Worm (Caenorhabditis elegans): ENCODE results near the gene F09E5.14.

The F09E5.14 gene

ce11 chrII:5331677-5332303, 12.9 kb downstream of the F09E5.14 start:
- TF ChIP-seq pha-4 (tag; optimal IDR thresholded peaks at IDR 0.05) (peak; percentile 75), nhr-11 (tag; optimal IDR thresholded peaks at IDR 0.05) (peak; percentile 21), nfya-1 (tag; optimal IDR thresholded peaks at IDR 0.05; ENCODE audit: insufficient read depth) (peak; percentile 62), lsy-12 (tag; optimal IDR thresholded peaks at IDR 0.05) (no peak), elt-2 (tag; optimal IDR thresholded peaks at IDR 0.05) (peak; percentile 29), aly-2 (tag; optimal IDR thresholded peaks at IDR 0.05) (no peak), nhr-25 (tag; optimal IDR thresholded peaks at IDR 0.05) (peak; percentile 14), pqm-1 (tag; optimal IDR thresholded peaks at IDR 0.05) (peak; percentile 39), unc-62 (GFP tag; optimal IDR thresholded peaks at IDR 0.05) (no peak), ztf-11 (tag; optimal IDR thresholded peaks at IDR 0.05) (no peak), nhr-23 (tag; optimal IDR thresholded peaks at IDR 0.05) (peak; percentile 9)

ce11 chrII:5330206-5330686, 14.4 kb downstream of the F09E5.14 start:
- TF ChIP-seq mml-1 (tag; optimal IDR thresholded peaks at IDR 0.05) (no peak), hmg-11 (tag; optimal IDR thresholded peaks at IDR 0.05) (peak; percentile 26), egl-27 (tag; optimal IDR thresholded peaks at IDR 0.05) (peak; percentile 80), fkh-2 (tag; optimal IDR thresholded peaks at IDR 0.05) (no peak), nhr-12 (tag; optimal IDR thresholded peaks at IDR 0.05) (no peak), mdl-1 (tag; optimal IDR thresholded peaks at IDR 0.05) (peak; percentile 54), fos-1 (tag; optimal IDR thresholded peaks at IDR 0.05) (no peak), nhr-43 (tag; optimal IDR thresholded peaks at IDR 0.05; ENCODE audit: poor library complexity, severe bottlenecking) (peak; percentile 86), elt-2 (tag; optimal IDR thresholded peaks at IDR 0.05) (peak; percentile 98), pha-4 (tag; optimal IDR thresholded peaks at IDR 0.05) (peak; percentile 79), lsy-12 (tag; optimal IDR thresholded peaks at IDR 0.05) (peak; percentile 84), elt-1 (tag; optimal IDR thresholded peaks at IDR 0.05) (no peak), elt-3 (tag; optimal IDR thresholded peaks at IDR 0.05) (peak in 2 of 3 experiments; percentile 10 to 74), ceh-16 (tag; optimal IDR thresholded peaks at IDR 0.05) (no peak), nhr-76 (tag; optimal IDR thresholded peaks at IDR 0.05) (no peak), nhr-11 (tag; optimal IDR thresholded peaks at IDR 0.05) (peak; percentile 53), ztf-11 (tag; optimal IDR thresholded peaks at IDR 0.05) (no peak), nhr-237 (tag; optimal IDR thresholded peaks at IDR 0.05) (no peak), nhr-77 (tag; optimal IDR thresholded peaks at IDR 0.05) (peak; percentile 57), unc-39 (tag; optimal IDR thresholded peaks at IDR 0.05) (no peak), nhr-23 (tag; optimal IDR thresholded peaks at IDR 0.05) (peak; percentile 96), ZK546.5 (tag; optimal IDR thresholded peaks at IDR 0.05) (no peak), lin-15B (tag; optimal IDR thresholded peaks at IDR 0.05) (peak; percentile 10), daf-12 (tag; optimal IDR thresholded peaks at IDR 0.05) (no peak), nhr-67 (tag; optimal IDR thresholded peaks at IDR 0.05) (no peak), sea-2 (GFP tag; optimal IDR thresholded peaks at IDR 0.05) (no peak), ceh-82 (tag; optimal IDR thresholded peaks at IDR 0.05) (no peak), lin-39 (tag; optimal IDR thresholded peaks at IDR 0.05) (peak; percentile 48), aly-2 (tag; optimal IDR thresholded peaks at IDR 0.05) (no peak), unc-62 (GFP tag; optimal IDR thresholded peaks at IDR 0.05) (peak; percentile 81), ztf-4 (tag; optimal IDR thresholded peaks at IDR 0.05) (no peak), ama-1 (optimal IDR thresholded peaks at IDR 0.05) (no peak), nhr-25 (tag; optimal IDR thresholded peaks at IDR 0.05) (peak; percentile 91), tbx-2 (tag; optimal IDR thresholded peaks at IDR 0.05) (peak; percentile 62), ceh-28 (tag; optimal IDR thresholded peaks at IDR 0.05) (peak; percentile 79), eor-1 (tag; optimal IDR thresholded peaks at IDR 0.05) (no peak), R02D3.7 (tag; optimal IDR thresholded peaks at IDR 0.05) (peak; percentile 48), zag-1 (tag; optimal IDR thresholded peaks at IDR 0.05) (no peak), jun-1 (tag; optimal IDR thresholded peaks at IDR 0.05) (peak; percentile 89), nfya-1 (tag; optimal IDR thresholded peaks at IDR 0.05; ENCODE audit: insufficient read depth) (peak; percentile 80), skn-1 (tag; optimal IDR thresholded peaks at IDR 0.05) (peak; percentile 44), snpc-4 (tag; optimal IDR thresholded peaks at IDR 0.05) (no peak), nhr-28 (tag; optimal IDR thresholded peaks at IDR 0.05) (peak; percentile 43), fkh-10 (GFP tag; optimal IDR thresholded peaks at IDR 0.05) (no peak), egl-5 (tag; optimal IDR thresholded peaks at IDR 0.05) (peak; percentile 97), ceh-9 (tag; optimal IDR thresholded peaks at IDR 0.05) (no peak), pqm-1 (tag; optimal IDR thresholded peaks at IDR 0.05) (peak; percentile 71)
